Worm (Caenorhabditis elegans): Measurements from ENCODE around the gene aqp-7.

Gene aqp-7

DNA sequence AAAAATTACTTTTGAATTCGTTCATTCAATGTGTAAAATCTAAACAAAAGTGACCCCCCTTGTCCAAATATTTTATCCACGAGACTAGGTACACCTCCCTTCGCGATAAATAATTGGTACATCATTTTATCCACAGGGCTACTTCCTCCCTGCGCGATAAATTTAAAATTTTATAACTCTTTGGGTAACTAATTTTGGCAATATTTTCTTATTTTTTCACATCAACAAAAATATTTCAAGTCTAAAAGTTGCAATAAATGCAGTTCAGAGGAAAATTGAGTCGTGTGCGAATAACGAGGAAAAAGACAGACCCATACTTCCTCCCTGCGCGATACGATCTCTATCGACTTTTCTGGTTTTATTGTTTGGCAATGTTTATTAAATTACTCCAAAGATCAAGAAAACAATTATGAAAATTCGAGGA is 27.9 kb upstream of the aqp-7 start (continued):
- TF ChIP-seq mcd-1 (GFP tag; IDR thresholded peaks at IDR 0.05), result peak; percentile 85
- peak; percentile 86 for TF ChIP-seq hmg-1.2 (GFP tag; IDR thresholded peaks at IDR 0.05)
- no peak for TF ChIP-seq F39B2.1 (GFP tag; IDR thresholded peaks at IDR 0.05)
- TF ChIP-seq madf-8 (GFP tag; conservative IDR thresholded peaks at IDR 0.05), result no peak; the same call in 1 of the 2 replicates
- TF ChIP-seq efl-1 (GFP tag; optimal IDR thresholded peaks at IDR 0.05), result no peak
- 0 out of 2 replicates have a peak, but pooled peaks have one; percentile 55 for TF ChIP-seq Y95B8A.8 (GFP tag; IDR thresholded peaks at IDR 0.05)
- peak; percentile 89 for TF ChIP-seq dpff-1 (tag; optimal IDR thresholded peaks at IDR 0.05)
- no peak for TF ChIP-seq hlh-12 (tag; optimal IDR thresholded peaks at IDR 0.05)
- peak; percentile 75 for TF ChIP-seq ztf-22 (GFP tag; optimal IDR thresholded peaks at IDR 0.05)
- peak; percentile 96 for TF ChIP-seq madf-10 (tag; optimal IDR thresholded peaks at IDR 0.05)
- TF ChIP-seq fkh-3 (tag; optimal IDR thresholded peaks at IDR 0.05), result no peak
- peak; percentile 100 for TF ChIP-seq lin-40 (tag; optimal IDR thresholded peaks at IDR 0.05)
- TF ChIP-seq lin-54 (GFP tag; optimal IDR thresholded peaks at IDR 0.05), result peak; percentile 92
- TF ChIP-seq gei-17 (GFP tag; optimal IDR thresholded peaks at IDR 0.05), result peak; percentile 97
- peak; percentile 84 for TF ChIP-seq nhr-90 (tag; optimal IDR thresholded peaks at IDR 0.05)
- peak; percentile 97 for TF ChIP-seq rcor-1 (GFP tag; IDR thresholded peaks at IDR 0.05)
- TF ChIP-seq F57C9.4 (tag; optimal IDR thresholded peaks at IDR 0.05), result peak; percentile 39
- peak; percentile 35 for TF ChIP-seq attf-5 (GFP tag; optimal IDR thresholded peaks at IDR 0.05)
- TF ChIP-seq Y53G8AR.9 (GFP tag; conservative IDR thresholded peaks at IDR 0.05), result peak; percentile 97
- no peak for TF ChIP-seq F49E8.2 (tag; optimal IDR thresholded peaks at IDR 0.05; ENCODE audit: insufficient read depth)
- peak; percentile 98 for TF ChIP-seq somi-1 (GFP tag; optimal IDR thresholded peaks at IDR 0.05)
- no peak for TF ChIP-seq aptf-3 (GFP tag; IDR thresholded peaks at IDR 0.05)
- peak; percentile 46 for TF ChIP-seq pha-4 (tag; optimal IDR thresholded peaks at IDR 0.05)
- no peak for TF ChIP-seq attf-3 (GFP tag; conservative IDR thresholded peaks at IDR 0.05)
- TF ChIP-seq athp-1 (tag; optimal IDR thresholded peaks at IDR 0.05), result no peak
- no peak for TF ChIP-seq hsf-1 (GFP tag; IDR thresholded peaks at IDR 0.05)
- peak; percentile 92 for TF ChIP-seq T07F8.4 (tag; optimal IDR thresholded peaks at IDR 0.05)
- peak; percentile 90 for TF ChIP-seq ztf-3 (GFP tag; optimal IDR thresholded peaks at IDR 0.05)
- no peak for TF ChIP-seq tbx-9 (tag; optimal IDR thresholded peaks at IDR 0.05; ENCODE audit: borderline replicate concordance)
- TF ChIP-seq ekl-4 (GFP tag; IDR thresholded peaks at IDR 0.05), result peak; percentile 92
- TF ChIP-seq let-607 (tag; optimal IDR thresholded peaks at IDR 0.05), result peak; percentile 71 to 92
- TF ChIP-seq ets-4 (GFP tag; optimal IDR thresholded peaks at IDR 0.05), result peak; percentile 81
- peak; percentile 82; the same call in 1 of the 2 replicates for TF ChIP-seq C17E4.6 (GFP tag; IDR thresholded peaks at IDR 0.05)
- no peak for TF ChIP-seq Y67H2A.10 (GFP tag; conservative IDR thresholded peaks at IDR 0.05)
- peak; percentile 73 for TF ChIP-seq madf-3 (GFP tag; IDR thresholded peaks at IDR 0.05)
- TF ChIP-seq egl-44 (GFP tag; IDR thresholded peaks at IDR 0.05), result peak; percentile 93
- TF ChIP-seq K12H6.12 (tag; optimal IDR thresholded peaks at IDR 0.05), result peak; percentile 97
- TF ChIP-seq F23B12.7 (tag; optimal IDR thresholded peaks at IDR 0.05; ENCODE audit: insufficient read depth), result peak; percentile 96
- TF ChIP-seq hlh-26 (GFP tag; conservative IDR thresholded peaks at IDR 0.05), result no peak
- 0 out of 2 replicates have a peak, but pooled peaks have one; percentile 82 for TF ChIP-seq lag-1 (GFP tag; IDR thresholded peaks at IDR 0.05)
- TF ChIP-seq lsl-1 (GFP tag; optimal IDR thresholded peaks at IDR 0.05), result no peak
- no peak for TF ChIP-seq dpl-1 (GFP tag; optimal IDR thresholded peaks at IDR 0.05)
- no peak for TF ChIP-seq D2030.7 (GFP tag; IDR thresholded peaks at IDR 0.05)
- TF ChIP-seq B0261.1 (tag; optimal IDR thresholded peaks at IDR 0.05), result peak; percentile 57
- TF ChIP-seq ccch-3 (GFP tag; optimal IDR thresholded peaks at IDR 0.05), result peak; percentile 83
- TF ChIP-seq akir-1 (GFP tag; optimal IDR thresholded peaks at IDR 0.05), result peak; percentile 68
- TF ChIP-seq ceh-27 (GFP tag; optimal IDR thresholded peaks at IDR 0.05), result peak; percentile 97
- no peak for TF ChIP-seq nhr-120 (GFP tag; IDR thresholded peaks at IDR 0.05)
